Worm (Caenorhabditis elegans) whole organism, late embryonic: Measurements from ENCODE around the gene ace-3.

Experiments
- ama-1 ChIP-seq: fragments of 150-350 bp; optimal IDR thresholded peaks from 2 replicates; lab custom pipeline; 2014
- ceh-2 ChIP-seq: sonication (generic microtip); optimal IDR thresholded peaks from 2 replicates; lab custom pipeline; 2016; ENCODE audit warnings: missing genotype, missing genetic modification characterization, missing compliant biosample characterization
- ceh-31 ChIP-seq: sonication (generic microtip); optimal IDR thresholded peaks from 2 replicates; lab custom pipeline; 2016; ENCODE audit warnings: missing genetic modification characterization, missing compliant biosample characterization
- elt-2 ChIP-seq: sonication (generic microtip); optimal IDR thresholded peaks from 2 replicates; lab custom pipeline; 2016; ENCODE audit warnings: missing genetic modification reagents, missing genetic modification characterization, missing compliant biosample characterization
- fkh-10 ChIP-seq: fragments of 150-350 bp; optimal IDR thresholded peaks from 2 replicates; lab custom pipeline; 2014; ENCODE audit warnings: missing biosample characterization, missing genetic modification reagents, missing genetic modification characterization
- hlh-13 ChIP-seq: fragments of 200-800 bp; sonication (Bioruptor generic); optimal IDR thresholded peaks from 2 replicates; lab custom pipeline; 2018; ENCODE audit warnings: mild to moderate bottlenecking, missing genetic modification characterization, missing compliant biosample characterization
- lim-6 ChIP-seq: sonication (generic microtip); optimal IDR thresholded peaks from 2 replicates; lab custom pipeline; 2016; ENCODE audit warnings: missing genetic modification characterization, missing compliant biosample characterization
- lin-11 ChIP-seq: fragments of 200-800 bp; sonication (Bioruptor generic); optimal IDR thresholded peaks from 2 replicates; lab custom pipeline; 2018; ENCODE audit warnings: mild to moderate bottlenecking, missing genetic modification characterization, missing compliant biosample characterization
- nfya-1 ChIP-seq: sonication (generic microtip); optimal IDR thresholded peaks from 2 replicates; lab custom pipeline; 2017; ENCODE audit warnings: missing genetic modification characterization, mild to moderate bottlenecking, missing compliant biosample characterization, antibody characterized with exemption, moderate library complexity
- nhr-11 ChIP-seq: fragments of 150-350 bp; optimal IDR thresholded peaks from 2 replicates; lab custom pipeline; 2014; ENCODE audit warnings: missing biosample characterization, missing genetic modification characterization
- pha-4 ChIP-seq: fragments of 150-350 bp; optimal IDR thresholded peaks from 2 replicates; lab custom pipeline; 2018; ENCODE audit warnings: missing biosample characterization, missing genetic modification reagents, missing genetic modification characterization
- pqm-1 ChIP-seq: sonication (generic microtip); optimal IDR thresholded peaks from 2 replicates; lab custom pipeline; 2016; ENCODE audit warnings: missing genetic modification characterization, missing compliant biosample characterization
- tbx-2 ChIP-seq: sonication (generic microtip); optimal IDR thresholded peaks from 2 replicates; lab custom pipeline; 2016; ENCODE audit warnings: missing genetic modification characterization, missing compliant biosample characterization

- no peak for TF ChIP-seq pha-4
- no peak for TF ChIP-seq lim-6 (tag; lab: Kevin White, UChicago)
- TF ChIP-seq nhr-11 (tag; lab: Kevin White, UChicago): no peak
- no peak for TF ChIP-seq nfya-1 (tag; lab: Kevin White, UChicago)
- TF ChIP-seq ceh-2 (tag; lab: Kevin White, UChicago): no peak
- no peak for TF ChIP-seq lin-11 (tag; lab: Kevin White, UChicago)
- no peak for TF ChIP-seq fkh-10
- TF ChIP-seq ceh-31 (tag; lab: Kevin White, UChicago): no peak
- TF ChIP-seq hlh-13: no peak
- TF ChIP-seq elt-2: no peak
- no peak for TF ChIP-seq tbx-2 (tag; lab: Kevin White, UChicago)
- no peak for TF ChIP-seq pqm-1 (tag; lab: Kevin White, UChicago)
- no peak for TF ChIP-seq ama-1 (lab: Kevin White, UChicago)
Measured at ce11 chrII:14187456-14187855, 18.0 kb upstream of the ace-3 start.
